Worm (Caenorhabditis elegans) whole organism, early embryonic: ENCODE data around the gene marc-5.

Experiments used
- ceh-36 ChIP-seq: sonication (generic microtip); optimal IDR thresholded peaks from 2 replicates; lab custom pipeline; 2016; ENCODE audit warnings: missing genetic modification characterization, inconsistent platforms, missing compliant biosample characterization
- hmbx-1 ChIP-seq: sonication (generic microtip); optimal IDR thresholded peaks from 2 replicates; lab custom pipeline; 2016; ENCODE audit warnings: mild to moderate bottlenecking, missing genetic modification characterization, missing compliant biosample characterization

ce11 chrII:12387980-12388379 lies 8.7 kb upstream of the marc-5 start, which contains the start of gene sre-41:
- TF ChIP-seq ceh-36 (tag; lab: Kevin White, UChicago) (no peak), hmbx-1 (tag; lab: Kevin White, UChicago) (no peak)
